Worm (Caenorhabditis elegans) whole organism, L2 larva: ENCODE measurements around the gene F39F10.4.

Experiments used
- C34F6.9 ChIP-seq: fragments of 150-350 bp; optimal IDR thresholded peaks from 2 replicates; lab custom pipeline; 2014; ENCODE audit warnings: missing biosample characterization, missing genetic modification characterization
- F13H6.1 ChIP-seq: sonication (generic microtip); optimal IDR thresholded peaks from 2 replicates; lab custom pipeline; 2016; ENCODE audit warnings: missing genetic modification characterization, missing compliant biosample characterization
- R02D3.7 ChIP-seq: fragments of 150-350 bp; optimal IDR thresholded peaks from 2 replicates; lab custom pipeline; 2014; ENCODE audit warnings: missing biosample characterization, missing genetic modification characterization
- Y55F3AM.14 ChIP-seq: fragments of 200-800 bp; sonication (Bioruptor generic); optimal IDR thresholded peaks from 2 replicates; lab custom pipeline; 2018; ENCODE audit warnings: mild to moderate bottlenecking, missing genetic modification characterization, missing compliant biosample characterization
- ZK546.5 ChIP-seq: sonication (generic microtip); optimal IDR thresholded peaks from 2 replicates; lab custom pipeline; 2017; ENCODE audit warnings: missing biosample characterization, missing genetic modification characterization
- alr-1 ChIP-seq: fragments of 150-350 bp; optimal IDR thresholded peaks from 2 replicates; lab custom pipeline; 2014; ENCODE audit warnings: missing biosample characterization, missing genetic modification characterization
- aly-2 ChIP-seq: fragments of 150-350 bp; optimal IDR thresholded peaks from 2 replicates; lab custom pipeline; 2014; ENCODE audit warnings: missing biosample characterization, missing genetic modification characterization
- ama-1 ChIP-seq: fragments of 150-350 bp; optimal IDR thresholded peaks from 2 replicates; lab custom pipeline; 2018; ENCODE audit warnings: inconsistent platforms
- blmp-1 ChIP-seq: sonication (generic microtip); optimal IDR thresholded peaks from 2 replicates; lab custom pipeline; 2017; ENCODE audit warnings: missing genetic modification characterization, mild to moderate bottlenecking, missing compliant biosample characterization, antibody characterized with exemption, moderate library complexity; ENCODE audit not compliant: insufficient read depth
- ceh-16 ChIP-seq: fragments of 150-350 bp; optimal IDR thresholded peaks from 2 replicates; lab custom pipeline; 2014; ENCODE audit warnings: missing biosample characterization, missing genetic modification characterization
- ceh-82 ChIP-seq: fragments of 150-350 bp; optimal IDR thresholded peaks from 2 replicates; lab custom pipeline; 2014; ENCODE audit warnings: missing biosample characterization, missing genetic modification characterization
- crh-2 ChIP-seq: sonication (generic microtip); optimal IDR thresholded peaks from 2 replicates; lab custom pipeline; 2017; ENCODE audit warnings: missing biosample characterization, missing genetic modification characterization
- dmd-4 ChIP-seq: sonication (generic microtip); optimal IDR thresholded peaks from 2 replicates; lab custom pipeline; 2017; ENCODE audit warnings: missing biosample characterization, missing genetic modification characterization
- egl-27 ChIP-seq: sonication (generic microtip); optimal IDR thresholded peaks from 3 replicates; lab custom pipeline; 2017; ENCODE audit warnings: missing biosample characterization, missing genetic modification reagents, missing genetic modification characterization
- elt-1 ChIP-seq: fragments of 150-350 bp; optimal IDR thresholded peaks from 2 replicates; lab custom pipeline; 2014; ENCODE audit warnings: missing biosample characterization, missing genetic modification characterization
- elt-3 ChIP-seq: sonication (generic microtip); optimal IDR thresholded peaks from 2 replicates; lab custom pipeline; 2017; ENCODE audit warnings: missing biosample characterization, missing genetic modification characterization
- fos-1 ChIP-seq: fragments of 150-350 bp; optimal IDR thresholded peaks from 2 replicates; lab custom pipeline; 2014; ENCODE audit warnings: missing biosample characterization, missing genetic modification characterization
- gmeb-1 ChIP-seq: fragments of 150-350 bp; optimal IDR thresholded peaks from 2 replicates; lab custom pipeline; 2014; ENCODE audit warnings: missing biosample characterization, missing genetic modification characterization
- lin-11 ChIP-seq: fragments of 150-350 bp; sonication (generic microtip); optimal IDR thresholded peaks from 2 replicates; lab custom pipeline; 2014; ENCODE audit warnings: missing biosample characterization, missing genetic modification characterization, inconsistent platforms, mixed read lengths
- lin-13 ChIP-seq: fragments of 150-350 bp; optimal IDR thresholded peaks from 2 replicates; lab custom pipeline; 2014; ENCODE audit warnings: missing biosample characterization, missing genetic modification reagents, missing genetic modification characterization
- lin-39 ChIP-seq: fragments of 150-350 bp; optimal IDR thresholded peaks from 2 replicates; lab custom pipeline; 2014; ENCODE audit warnings: missing biosample characterization, missing genetic modification reagents, missing genetic modification characterization
- lsy-2 ChIP-seq, 2 experiments: fragments of 150-350 bp in 1 of 2; sonication (generic microtip) in 1 of 2; optimal IDR thresholded peaks; 2 replicates each; lab custom pipeline; 2014 to 2017; ENCODE audit warnings: missing biosample characterization in 2 of 2, missing genetic modification characterization in 2 of 2
- mab-5 ChIP-seq: fragments of 150-350 bp; optimal IDR thresholded peaks from 2 replicates; lab custom pipeline; 2014; ENCODE audit warnings: missing biosample characterization, missing genetic modification characterization
- mbf-1 ChIP-seq: sonication (generic microtip); optimal IDR thresholded peaks from 2 replicates; lab custom pipeline; 2017; ENCODE audit warnings: missing biosample characterization, missing genetic modification characterization
- mdl-1 ChIP-seq, 2 experiments: fragments of 150-350 bp in 1 of 2; sonication (generic microtip) in 1 of 2; optimal IDR thresholded peaks; 2 replicates each; lab custom pipeline; 2017; ENCODE audit warnings: missing biosample characterization in 2 of 2, missing genetic modification characterization in 2 of 2
- nhr-10 ChIP-seq: sonication (generic microtip); optimal IDR thresholded peaks from 2 replicates; lab custom pipeline; 2017; ENCODE audit warnings: missing biosample characterization, missing genetic modification characterization
- nhr-11 ChIP-seq: fragments of 150-350 bp; optimal IDR thresholded peaks from 2 replicates; lab custom pipeline; 2014; ENCODE audit warnings: missing biosample characterization, missing genetic modification characterization
- nhr-12 ChIP-seq: fragments of 150-350 bp; optimal IDR thresholded peaks from 2 replicates; lab custom pipeline; 2014; ENCODE audit warnings: missing biosample characterization, missing genetic modification characterization
- nhr-129 ChIP-seq: fragments of 150-350 bp; optimal IDR thresholded peaks from 2 replicates; lab custom pipeline; 2014; ENCODE audit warnings: missing biosample characterization, missing genetic modification characterization
- nhr-21 ChIP-seq: fragments of 150-350 bp; optimal IDR thresholded peaks from 2 replicates; lab custom pipeline; 2014; ENCODE audit warnings: missing biosample characterization, missing genetic modification characterization
- nhr-23 ChIP-seq: fragments of 150-350 bp; optimal IDR thresholded peaks from 2 replicates; lab custom pipeline; 2014; ENCODE audit warnings: missing biosample characterization, missing genetic modification reagents, missing genetic modification characterization
- nhr-237 ChIP-seq: fragments of 150-350 bp; optimal IDR thresholded peaks from 2 replicates; lab custom pipeline; 2014; ENCODE audit warnings: missing biosample characterization, missing genetic modification characterization
- nhr-25 ChIP-seq: fragments of 150-350 bp; sonication (generic microtip); optimal IDR thresholded peaks from 3 replicates; lab custom pipeline; 2014; ENCODE audit warnings: missing biosample characterization, missing genetic modification characterization
- nhr-6 ChIP-seq: fragments of 150-350 bp; optimal IDR thresholded peaks from 2 replicates; lab custom pipeline; 2014; ENCODE audit warnings: missing biosample characterization, missing genetic modification characterization
- nhr-77 ChIP-seq: fragments of 150-350 bp; optimal IDR thresholded peaks from 2 replicates; lab custom pipeline; 2014; ENCODE audit warnings: missing biosample characterization, missing genetic modification characterization
- peb-1 ChIP-seq: fragments of 150-350 bp; optimal IDR thresholded peaks from 2 replicates; lab custom pipeline; 2014; ENCODE audit warnings: missing biosample characterization, missing genetic modification characterization
- sem-4 ChIP-seq: fragments of 150-350 bp; optimal IDR thresholded peaks from 2 replicates; lab custom pipeline; 2014; ENCODE audit warnings: missing biosample characterization, missing genetic modification reagents, missing genetic modification characterization
- skn-1 ChIP-seq: sonication (generic microtip); optimal IDR thresholded peaks from 2 replicates; lab custom pipeline; 2017; ENCODE audit warnings: missing biosample characterization, missing genetic modification characterization
- sma-3 ChIP-seq: sonication (generic microtip); optimal IDR thresholded peaks from 2 replicates; lab custom pipeline; 2016; ENCODE audit warnings: missing genetic modification reagents, missing genetic modification characterization, missing compliant biosample characterization
- sma-9 ChIP-seq, 2 experiments: fragments of 150-350 bp in 1 of 2; sonication (generic microtip) in 1 of 2; optimal IDR thresholded peaks; 2 replicates each; lab custom pipeline; 2014 to 2016; ENCODE audit warnings: missing genetic modification characterization in 2 of 2, mild to moderate bottlenecking in 1 of 2, missing biosample characterization in 1 of 2, missing compliant biosample characterization in 1 of 2, missing genetic modification reagents in 1 of 2, moderate library complexity in 1 of 2
- snpc-4 ChIP-seq: fragments of 150-350 bp; optimal IDR thresholded peaks from 2 replicates; lab custom pipeline; 2014; ENCODE audit warnings: missing biosample characterization, missing genetic modification characterization
- unc-39 ChIP-seq: fragments of 150-350 bp; optimal IDR thresholded peaks from 2 replicates; lab custom pipeline; 2014; ENCODE audit warnings: missing biosample characterization, missing genetic modification characterization
- unc-55 ChIP-seq: fragments of 150-350 bp; sonication (generic microtip); optimal IDR thresholded peaks from 3 replicates; lab custom pipeline; 2014; ENCODE audit warnings: missing biosample characterization, missing genetic modification reagents, missing genetic modification characterization
- unc-62 ChIP-seq: fragments of 150-350 bp; optimal IDR thresholded peaks from 2 replicates; lab custom pipeline; 2014; ENCODE audit warnings: missing biosample characterization, missing genetic modification reagents, missing genetic modification characterization
- zag-1 ChIP-seq: fragments of 150-350 bp; optimal IDR thresholded peaks from 2 replicates; lab custom pipeline; 2014; ENCODE audit warnings: missing biosample characterization, missing genetic modification characterization
- ztf-1 ChIP-seq: fragments of 200-800 bp; sonication (Bioruptor generic); conservative IDR thresholded peaks from 2 replicates; pipeline ENCODE4 v1.3.6; 2022; ENCODE audit warnings: missing genetic modification characterization, missing compliant biosample characterization
- ztf-11 ChIP-seq: sonication (generic microtip); optimal IDR thresholded peaks from 2 replicates; lab custom pipeline; 2017; ENCODE audit warnings: missing biosample characterization, missing genetic modification characterization
- ztf-4 ChIP-seq: fragments of 150-350 bp; optimal IDR thresholded peaks from 2 replicates; lab custom pipeline; 2014; ENCODE audit warnings: missing biosample characterization, missing genetic modification characterization

Gene F39F10.4

DNA sequence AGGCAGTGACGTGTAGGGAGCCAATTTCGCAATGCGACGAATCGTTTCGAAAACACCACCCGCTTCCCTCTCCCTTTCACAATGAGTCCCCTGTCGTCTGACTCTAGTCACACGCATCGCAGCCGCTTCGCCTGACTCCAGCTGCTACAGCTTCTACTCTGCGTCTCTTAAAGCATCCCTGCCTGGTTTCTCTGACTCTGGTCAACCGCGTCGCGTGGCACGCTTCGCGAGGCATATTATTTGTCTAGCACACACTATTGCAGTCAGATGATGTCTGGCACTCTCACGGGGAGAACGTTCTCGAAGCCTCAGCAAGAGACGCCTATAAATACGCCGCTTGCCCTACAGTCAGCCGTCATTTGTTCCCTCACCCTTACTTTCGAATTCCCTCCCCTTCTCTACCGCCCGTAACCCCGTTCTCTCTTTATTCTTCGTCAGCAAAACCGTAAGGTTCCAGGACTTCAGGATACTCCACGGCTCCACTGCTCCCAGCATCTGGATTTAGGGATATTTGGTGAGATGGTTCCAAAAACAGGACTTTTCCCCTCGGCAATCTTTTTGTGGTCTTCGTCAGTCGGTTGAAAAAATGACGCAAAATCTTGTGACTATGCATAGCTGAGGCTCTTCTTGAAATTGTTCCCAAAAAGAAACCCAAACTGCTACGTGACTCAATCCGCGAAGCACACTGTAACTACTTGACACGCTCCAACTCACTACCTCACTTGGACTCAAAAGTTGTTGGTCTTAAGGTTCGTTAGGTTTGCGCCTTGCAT, 26.2 kb upstream of the F39F10.4 start:
- TF ChIP-seq gmeb-1 (tag; lab: Kevin White, UChicago): peak; percentile 82
- peak; percentile 24 for TF ChIP-seq dmd-4
- peak; percentile 97 for TF ChIP-seq sem-4 (tag; lab: Kevin White, UChicago)
- peak; percentile 84 for TF ChIP-seq nhr-10 (tag; lab: Kevin White, UChicago)
- peak; percentile 97 for TF ChIP-seq sma-9 (GFP tag; optimal IDR thresholded peaks at IDR 0.05; lab: Kevin White, UChicago)
- peak; percentile 41 for TF ChIP-seq sma-9 (tag; optimal IDR thresholded peaks at IDR 0.05; lab: Kevin White, UChicago)
- TF ChIP-seq aly-2 (tag; lab: Kevin White, UChicago): no peak
- peak; percentile 99 for TF ChIP-seq F13H6.1
- no peak for TF ChIP-seq skn-1 (tag; lab: Kevin White, UChicago)
- peak; percentile 87 for TF ChIP-seq mab-5 (tag; lab: Kevin White, UChicago)
- peak; percentile 66 for TF ChIP-seq unc-39 (tag; lab: Kevin White, UChicago)
- peak; percentile 89 for TF ChIP-seq zag-1 (tag; lab: Kevin White, UChicago)
- no peak for TF ChIP-seq mbf-1
- TF ChIP-seq alr-1 (tag; lab: Kevin White, UChicago): peak; percentile 75
- TF ChIP-seq nhr-11 (tag; lab: Kevin White, UChicago): no peak
- no peak for TF ChIP-seq nhr-23 (tag; lab: Kevin White, UChicago)
- peak; percentile 96 for TF ChIP-seq lin-13
- TF ChIP-seq ztf-1 (GFP tag; lab: Robert Waterston, UW): 0 out of 2 replicates have a peak, but pooled peaks have one; percentile 88
- TF ChIP-seq Y55F3AM.14 (GFP tag; lab: Kevin White, UChicago): peak; percentile 93
- TF ChIP-seq snpc-4 (tag; lab: Kevin White, UChicago): peak; percentile 76
- peak; percentile 99 for TF ChIP-seq nhr-129 (tag; lab: Kevin White, UChicago)
- TF ChIP-seq lsy-2 (tag; optimal IDR thresholded peaks at IDR 0.05; lab: Kevin White, UChicago): peak; percentile 87 to 95
- TF ChIP-seq sma-3 (GFP tag; lab: Kevin White, UChicago): peak; percentile 98
- TF ChIP-seq unc-55 (GFP tag; lab: Kevin White, UChicago): peak; percentile 98
- TF ChIP-seq nhr-21 (tag; lab: Kevin White, UChicago): peak; percentile 98
- peak; percentile 98 for TF ChIP-seq nhr-25
- peak; percentile 90 for TF ChIP-seq ceh-16 (tag; lab: Kevin White, UChicago)
- TF ChIP-seq ceh-82 (tag; lab: Kevin White, UChicago): peak; percentile 78
- peak; percentile 95 for TF ChIP-seq nhr-6 (tag; lab: Kevin White, UChicago)
- TF ChIP-seq ZK546.5 (tag; lab: Kevin White, UChicago): peak; percentile 59
- peak; percentile 99 for TF ChIP-seq crh-2 (tag; lab: Kevin White, UChicago)
- TF ChIP-seq peb-1 (tag; lab: Kevin White, UChicago): peak; percentile 24
- peak; percentile 95 to 98 for TF ChIP-seq mdl-1 (tag; optimal IDR thresholded peaks at IDR 0.05; lab: Kevin White, UChicago)
- no peak for TF ChIP-seq nhr-77 (tag; lab: Kevin White, UChicago)
- no peak for TF ChIP-seq elt-3 (tag; lab: Kevin White, UChicago)
- TF ChIP-seq ama-1 (lab: Kevin White, UChicago): peak; percentile 100
- TF ChIP-seq lin-11: peak; percentile 96
- TF ChIP-seq nhr-12 (tag; lab: Kevin White, UChicago): peak; percentile 29
- no peak for TF ChIP-seq elt-1 (tag; lab: Kevin White, UChicago)
- peak; percentile 97 for TF ChIP-seq ztf-4
- peak; percentile 77 for TF ChIP-seq nhr-237 (tag; lab: Kevin White, UChicago)
- TF ChIP-seq fos-1 (tag; lab: Kevin White, UChicago): peak; percentile 96
- peak; percentile 98 for TF ChIP-seq egl-27 (tag; lab: Kevin White, UChicago)
- peak; percentile 100 for TF ChIP-seq C34F6.9 (tag; lab: Kevin White, UChicago)
- TF ChIP-seq ztf-11 (tag; lab: Kevin White, UChicago): no peak
- peak; percentile 50 for TF ChIP-seq unc-62
- peak; percentile 89 for TF ChIP-seq lin-39
- TF ChIP-seq R02D3.7: peak; percentile 9
- peak; percentile 94 for TF ChIP-seq blmp-1 (tag; lab: Kevin White, UChicago)
- TF ChIP-seq, all 48 proteins: peak for 39
